Worm (Caenorhabditis elegans) whole organism, L1 larva: ENCODE results near the gene str-150.

ENCODE experiments used
- Y116A8C.19 ChIP-seq: sonication (generic microtip); optimal IDR thresholded peaks from 2 replicates; lab custom pipeline; 2016; ENCODE audit warnings: missing compliant biosample characterization, missing genetic modification characterization, borderline replicate concordance
- aha-1 ChIP-seq: fragments of 150-350 bp; optimal IDR thresholded peaks from 2 replicates; lab custom pipeline; 2014; ENCODE audit warnings: missing biosample characterization, missing genetic modification characterization
- alr-1 ChIP-seq: fragments of 200-800 bp; sonication (Bioruptor generic); optimal IDR thresholded peaks from 2 replicates; lab custom pipeline; 2018; ENCODE audit warnings: borderline replicate concordance, mild to moderate bottlenecking, missing genetic modification characterization, missing compliant biosample characterization
- ama-1 ChIP-seq: fragments of 150-350 bp; optimal IDR thresholded peaks from 2 replicates; lab custom pipeline; 2014
- blmp-1 ChIP-seq: fragments of 150-350 bp; optimal IDR thresholded peaks from 2 replicates; lab custom pipeline; 2014; ENCODE audit warnings: missing biosample characterization, missing genetic modification characterization
- ceh-8 ChIP-seq: fragments of 200-800 bp; sonication (Bioruptor generic); optimal IDR thresholded peaks from 2 replicates; lab custom pipeline; 2018; ENCODE audit warnings: mild to moderate bottlenecking, missing genetic modification characterization, moderate library complexity, missing compliant biosample characterization
- ceh-82 ChIP-seq, 3 experiments: fragments of 150-350 bp in 1 of 3; sonication (generic microtip) in 2 of 3; optimal IDR thresholded peaks; 2 replicates each; lab custom pipeline; 2014 to 2017; ENCODE audit warnings: missing biosample characterization in 3 of 3, missing genetic modification characterization in 3 of 3
- ceh-88 ChIP-seq: fragments of 200-800 bp; sonication (Bioruptor generic); IDR thresholded peaks from 2 replicates; pipeline ENCODE4 v1.3.6; 2022; ENCODE audit warnings: missing genetic modification characterization, missing compliant biosample characterization
- dsc-1 ChIP-seq: sonication (generic microtip); optimal IDR thresholded peaks from 2 replicates; lab custom pipeline; 2016; ENCODE audit warnings: mild to moderate bottlenecking, missing genetic modification characterization, missing compliant biosample characterization
- efl-1 ChIP-seq, 4 experiments: fragments of 150-350 bp; optimal IDR thresholded peaks in 3 of 4; peaks in 1 of 4; 1 replicate in 1 of 4; 2 replicates in 3 of 4; lab custom pipeline; 2014; ENCODE audit warnings: missing biosample characterization in 2 of 4, missing genetic modification characterization in 2 of 4, missing genetic modification reagents in 2 of 4
- egl-27 ChIP-seq, 2 experiments: fragments of 150-350 bp in 1 of 2; sonication (generic microtip); optimal IDR thresholded peaks; 3 replicates each; lab custom pipeline; 2017 to 2018; ENCODE audit warnings: missing biosample characterization in 2 of 2, missing genetic modification characterization in 2 of 2, missing genetic modification reagents in 2 of 2
- elt-2 ChIP-seq: sonication (generic microtip); optimal IDR thresholded peaks from 2 replicates; lab custom pipeline; 2016; ENCODE audit warnings: missing genetic modification characterization, mild to moderate bottlenecking, inconsistent platforms, missing compliant biosample characterization, missing genetic modification reagents
- fkh-10 ChIP-seq: sonication (generic microtip); optimal IDR thresholded peaks from 2 replicates; lab custom pipeline; 2017; ENCODE audit warnings: missing biosample characterization, missing genetic modification reagents, missing genetic modification characterization
- fkh-4 ChIP-seq: sonication (generic microtip); optimal IDR thresholded peaks from 2 replicates; lab custom pipeline; 2016; ENCODE audit warnings: missing compliant biosample characterization, missing genetic modification characterization, borderline replicate concordance
- fos-1 ChIP-seq: fragments of 150-350 bp; optimal IDR thresholded peaks from 2 replicates; lab custom pipeline; 2014; ENCODE audit warnings: missing biosample characterization, missing genetic modification characterization
- grh-1 ChIP-seq: fragments of 200-800 bp; sonication (Bioruptor generic); IDR thresholded peaks from 2 replicates; pipeline ENCODE4 v1.3.6; 2022; ENCODE audit warnings: missing genetic modification reagents, missing genetic modification characterization, missing compliant biosample characterization
- isw-1 ChIP-seq: fragments of 200-800 bp; sonication (Bioruptor generic); IDR thresholded peaks from 2 replicates; pipeline ENCODE4 v1.3.6; 2022; ENCODE audit warnings: missing genetic modification characterization, missing compliant biosample characterization
- lin-13 ChIP-seq: fragments of 150-350 bp; optimal IDR thresholded peaks from 2 replicates; lab custom pipeline; 2014; ENCODE audit warnings: missing biosample characterization, missing genetic modification reagents, missing genetic modification characterization
- lin-14 ChIP-seq: fragments of 200-800 bp; sonication (Bioruptor generic); optimal IDR thresholded peaks from 2 replicates; lab custom pipeline; 2018; ENCODE audit warnings: mild to moderate bottlenecking, missing genetic modification characterization, moderate library complexity, missing compliant biosample characterization
- lin-39 ChIP-seq: fragments of 150-350 bp; optimal IDR thresholded peaks from 2 replicates; lab custom pipeline; 2014; ENCODE audit warnings: missing biosample characterization, missing genetic modification reagents, missing genetic modification characterization
- lir-3 ChIP-seq: sonication (generic microtip); optimal IDR thresholded peaks from 2 replicates; lab custom pipeline; 2016; ENCODE audit warnings: mild to moderate bottlenecking, missing genetic modification characterization, moderate library complexity, missing compliant biosample characterization; ENCODE audit not compliant: poor library complexity
- lsy-2 ChIP-seq, 2 experiments: fragments of 150-350 bp; optimal IDR thresholded peaks; 2 replicates each; lab custom pipeline; 2014; ENCODE audit warnings: missing biosample characterization in 2 of 2, missing genetic modification characterization in 2 of 2
- mab-9 ChIP-seq: fragments of 200-800 bp; sonication (Bioruptor generic); IDR thresholded peaks from 2 replicates; pipeline ENCODE4 v1.3.6; 2022; ENCODE audit warnings: missing genetic modification reagents, missing genetic modification characterization, missing compliant biosample characterization
- mdl-1 ChIP-seq, 2 experiments: fragments of 150-350 bp; optimal IDR thresholded peaks; 2 replicates each; lab custom pipeline; 2014 to 2017; ENCODE audit warnings: missing biosample characterization in 2 of 2, missing genetic modification characterization in 2 of 2, inconsistent platforms in 1 of 2
- nhr-11 ChIP-seq: fragments of 150-350 bp; optimal IDR thresholded peaks from 2 replicates; lab custom pipeline; 2014; ENCODE audit warnings: missing biosample characterization, missing genetic modification characterization
- nhr-28 ChIP-seq: fragments of 150-350 bp; optimal IDR thresholded peaks from 2 replicates; lab custom pipeline; 2014; ENCODE audit warnings: missing biosample characterization, missing genetic modification characterization
- nhr-71 ChIP-seq: sonication (generic microtip); optimal IDR thresholded peaks from 2 replicates; lab custom pipeline; 2016; ENCODE audit warnings: mild to moderate bottlenecking, missing genetic modification characterization, moderate library complexity, missing compliant biosample characterization
- pag-3 ChIP-seq: sonication (generic microtip); optimal IDR thresholded peaks from 2 replicates; lab custom pipeline; 2017; ENCODE audit warnings: missing genetic modification characterization, mild to moderate bottlenecking, missing compliant biosample characterization, antibody characterized with exemption, borderline replicate concordance; ENCODE audit not compliant: insufficient read depth
- pax-3 ChIP-seq: fragments of 200-800 bp; sonication (Bioruptor generic); optimal IDR thresholded peaks from 2 replicates; lab custom pipeline; 2018; ENCODE audit warnings: mild to moderate bottlenecking, missing genetic modification characterization, moderate library complexity, missing compliant biosample characterization
- pqm-1 ChIP-seq: sonication (generic microtip); optimal IDR thresholded peaks from 3 replicates; lab custom pipeline; 2017; ENCODE audit warnings: missing biosample characterization, missing genetic modification characterization
- rnt-1 ChIP-seq: sonication (generic microtip); optimal IDR thresholded peaks from 2 replicates; lab custom pipeline; 2016; ENCODE audit warnings: mild to moderate bottlenecking, missing genetic modification characterization, moderate library complexity, missing compliant biosample characterization
- skn-1 ChIP-seq: fragments of 150-350 bp; optimal IDR thresholded peaks from 2 replicates; lab custom pipeline; 2014; ENCODE audit warnings: missing biosample characterization, missing genetic modification characterization
- sup-37 ChIP-seq: fragments of 200-800 bp; sonication (Bioruptor generic); optimal IDR thresholded peaks from 2 replicates; lab custom pipeline; 2018; ENCODE audit warnings: mild to moderate bottlenecking, missing genetic modification characterization, missing compliant biosample characterization
- swsn-7 ChIP-seq: sonication (generic microtip); optimal IDR thresholded peaks from 2 replicates; lab custom pipeline; 2016; ENCODE audit warnings: missing genetic modification characterization, missing compliant biosample characterization
- unc-98 ChIP-seq: fragments of 200-800 bp; sonication (Bioruptor generic); IDR thresholded peaks from 2 replicates; pipeline ENCODE4 v1.3.6; 2022; ENCODE audit warnings: missing genetic modification characterization, missing compliant biosample characterization
- zag-1 ChIP-seq: fragments of 150-350 bp; optimal IDR thresholded peaks from 2 replicates; lab custom pipeline; 2014; ENCODE audit warnings: missing biosample characterization, missing genetic modification characterization
- zip-4 ChIP-seq: fragments of 200-800 bp; sonication (Bioruptor generic); optimal IDR thresholded peaks from 2 replicates; lab custom pipeline; 2018; ENCODE audit warnings: mild to moderate bottlenecking, missing genetic modification characterization, moderate library complexity, missing compliant biosample characterization

str-150 gene

ce11 chrV:16598437-16598836, 15.4 kb downstream of the str-150 start (continued):
- TF ChIP-seq lsy-2 (tag; optimal IDR thresholded peaks at IDR 0.05; lab: Kevin White, UChicago) = peak; percentile 8 to 33
- TF ChIP-seq dsc-1 = peak; percentile 84
- peak; percentile 43 for TF ChIP-seq lin-14 (GFP tag; lab: Kevin White, UChicago)
- TF ChIP-seq mdl-1 (tag; optimal IDR thresholded peaks at IDR 0.05; lab: Kevin White, UChicago) = peak in 1 of 2 experiments; percentile 54
- peak; percentile 73 for TF ChIP-seq fkh-4 (tag; lab: Kevin White, UChicago)
- no peak for TF ChIP-seq isw-1 (GFP tag; lab: Robert Waterston, UW)
- no peak for TF ChIP-seq pax-3
- TF ChIP-seq ceh-88 (GFP tag; lab: Robert Waterston, UW) = no peak

ce11 chrV:16599835-16600234, 16.8 kb downstream of the str-150 start:
- no peak for TF ChIP-seq ceh-82 (tag; optimal IDR thresholded peaks at IDR 0.05; lab: Kevin White, UChicago)
- TF ChIP-seq dsc-1 = peak; percentile 10

DNA sequence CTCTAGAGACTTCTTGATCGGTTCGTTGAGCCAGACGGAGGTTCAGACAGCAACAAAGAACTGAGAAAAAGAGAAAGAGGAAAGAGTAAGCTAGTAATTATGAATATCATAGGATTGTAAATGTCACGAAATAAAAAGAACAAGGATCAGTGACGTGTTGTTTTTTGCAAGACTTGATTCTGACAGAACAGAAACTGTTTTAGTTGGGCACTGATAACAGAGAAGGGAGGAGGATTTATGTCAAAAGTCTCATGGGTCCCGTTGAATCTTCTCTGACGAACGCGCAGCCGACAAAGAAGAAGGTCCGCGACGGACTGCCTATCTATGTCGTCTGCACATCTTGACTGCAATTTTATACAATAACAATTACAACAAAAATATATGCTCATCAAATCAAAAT, 17.6 kb downstream of the str-150 start, which contains the start of gene T03E6.9:
Gene T03E6.9 (minus strand): TSS at position 101 of the 400 bp plus-strand sequence.
- TF ChIP-seq ama-1 (lab: Kevin White, UChicago) (no peak), pag-3 (tag; lab: Kevin White, UChicago) (no peak), lin-39 (tag; lab: Kevin White, UChicago) (no peak), pqm-1 (no peak), zag-1 (tag; lab: Kevin White, UChicago) (no peak), alr-1 (no peak), nhr-71 (tag; lab: Kevin White, UChicago) (no peak), egl-27 (tag; optimal IDR thresholded peaks at IDR 0.05; lab: Kevin White, UChicago) (no peak), lin-13 (GFP tag; lab: Kevin White, UChicago) (no peak), rnt-1 (no peak), efl-1 (optimal IDR thresholded peaks at IDR 0.05; lab: Kevin White, UChicago) (no peak), efl-1 (GFP tag; optimal IDR thresholded peaks at IDR 0.05 in 1 of 2; lab: Kevin White, UChicago) (no peak), elt-2 (tag; lab: Kevin White, UChicago) (no peak), sup-37 (GFP tag; lab: Kevin White, UChicago) (no peak)
- TF ChIP-seq, all 84 proteins: peak for 0

ce11 chrV:16603102-16603501, 20.0 kb downstream of the str-150 start, which contains the start of gene T03E6.8:
TSS of gene T03E6.8 (minus strand) at chrV:16603202.
- no peak for TF ChIP-seq efl-1 (optimal IDR thresholded peaks at IDR 0.05; lab: Kevin White, UChicago)
- peak in 1 of 2 experiments; percentile 3 for TF ChIP-seq efl-1 (GFP tag; optimal IDR thresholded peaks at IDR 0.05 in 1 of 2; lab: Kevin White, UChicago)
- TF ChIP-seq zip-4 = no peak
- TF ChIP-seq nhr-11 (tag; lab: Kevin White, UChicago) = no peak

- TF ChIP-seq grh-1 (GFP tag; lab: Robert Waterston, UW) (no peak), fkh-10 (GFP tag; lab: Kevin White, UChicago) (no peak), skn-1 (tag; lab: Kevin White, UChicago) (no peak), nhr-28 (tag; lab: Kevin White, UChicago) (no peak), fkh-4 (tag; lab: Kevin White, UChicago) (no peak), ceh-8 (GFP tag; lab: Kevin White, UChicago) (no peak), egl-27 (tag; optimal IDR thresholded peaks at IDR 0.05; lab: Kevin White, UChicago) (no peak), unc-98 (GFP tag; lab: Robert Waterston, UW) (no peak), Y116A8C.19 (tag; lab: Kevin White, UChicago) (no peak), mab-9 (GFP tag; lab: Robert Waterston, UW) (no peak), swsn-7 (tag; lab: Kevin White, UChicago) (no peak), blmp-1 (tag; lab: Kevin White, UChicago) (no peak), efl-1 (optimal IDR thresholded peaks at IDR 0.05; lab: Kevin White, UChicago) (no peak), efl-1 (GFP tag; optimal IDR thresholded peaks at IDR 0.05 in 1 of 2; lab: Kevin White, UChicago) (no peak), fos-1 (tag; lab: Kevin White, UChicago) (no peak), lir-3 (tag; lab: Kevin White, UChicago) (no peak), aha-1 (tag; lab: Kevin White, UChicago) (no peak)
Observed at ce11 chrV:16604301-16604700, 21.2 kb downstream of the str-150 start.
